Worm (Caenorhabditis elegans) whole organism, young adult: Measurements from ENCODE around the gene C45G9.9.

Source experiments
- B0019.2 ChIP-seq: fragments of 200-800 bp; sonication (Bioruptor generic); conservative IDR thresholded peaks from 2 replicates; pipeline ENCODE4 v1.3.6; 2022; ENCODE audit warnings: missing genetic modification reagents, missing genetic modification characterization, missing compliant biosample characterization
- B0035.1 ChIP-seq: sonication (generic microtip); optimal IDR thresholded peaks from 2 replicates; lab custom pipeline; 2016; ENCODE audit warnings: missing genetic modification characterization, mild to moderate bottlenecking, missing compliant biosample characterization, missing genotype, missing genetic modification reagents
- F33H1.4 ChIP-seq: fragments of 200-800 bp; sonication (Bioruptor generic); IDR thresholded peaks from 2 replicates; pipeline ENCODE4 v1.3.6; 2022; ENCODE audit warnings: missing genetic modification reagents, missing genetic modification characterization, missing compliant biosample characterization
- F37B4.10 ChIP-seq: fragments of 200-800 bp; sonication (Bioruptor generic); IDR thresholded peaks from 2 replicates; pipeline ENCODE4 v1.3.6; 2022; ENCODE audit warnings: missing genetic modification characterization, missing compliant biosample characterization
- F57C9.4 ChIP-seq: sonication (generic microtip); optimal IDR thresholded peaks from 2 replicates; lab custom pipeline; 2017; ENCODE audit warnings: mild to moderate bottlenecking, missing genetic modification characterization, missing compliant biosample characterization
- ZK185.1 ChIP-seq: sonication (generic microtip); optimal IDR thresholded peaks from 2 replicates; lab custom pipeline; 2016; ENCODE audit warnings: mild to moderate bottlenecking, missing genetic modification characterization, missing compliant biosample characterization; ENCODE audit not compliant: poor library complexity, severe bottlenecking
- aptf-2 ChIP-seq: fragments of 200-800 bp; sonication (Bioruptor generic); conservative IDR thresholded peaks from 2 replicates; pipeline ENCODE4 v1.3.6; 2022; ENCODE audit warnings: missing genetic modification reagents, missing genetic modification characterization, missing compliant biosample characterization
- atf-7 ChIP-seq: sonication (generic microtip); optimal IDR thresholded peaks from 2 replicates; lab custom pipeline; 2017; ENCODE audit warnings: mild to moderate bottlenecking, missing genetic modification characterization, missing compliant biosample characterization
- attf-6 ChIP-seq: fragments of 200-800 bp; sonication (Bioruptor generic); IDR thresholded peaks from 2 replicates; pipeline ENCODE4 v1.3.6; 2022; ENCODE audit warnings: missing genetic modification reagents, missing genetic modification characterization, missing compliant biosample characterization
- bed-1 ChIP-seq: fragments of 200-800 bp; sonication (Bioruptor generic); IDR thresholded peaks from 2 replicates; pipeline ENCODE4 v1.3.6; 2022; ENCODE audit warnings: missing genetic modification reagents, missing genetic modification characterization, missing compliant biosample characterization
- ceh-58 ChIP-seq: fragments of 200-800 bp; sonication (Bioruptor generic); IDR thresholded peaks from 2 replicates; pipeline ENCODE4 v1.3.6; 2022; ENCODE audit warnings: missing genetic modification characterization, missing compliant biosample characterization
- efl-1 ChIP-seq: fragments of 150-350 bp; optimal IDR thresholded peaks from 2 replicates; lab custom pipeline; 2014; ENCODE audit warnings: missing biosample characterization, missing genetic modification reagents, missing genetic modification characterization
- egl-44 ChIP-seq: fragments of 200-800 bp; sonication (Bioruptor generic); IDR thresholded peaks from 2 replicates; pipeline ENCODE4 v1.3.6; 2022; ENCODE audit warnings: missing genetic modification reagents, missing genetic modification characterization, missing compliant biosample characterization
- ets-4 ChIP-seq: fragments of 200-800 bp; sonication (Bioruptor generic); optimal IDR thresholded peaks from 2 replicates; lab custom pipeline; 2018; ENCODE audit warnings: mild to moderate bottlenecking, missing genetic modification characterization, missing compliant biosample characterization
- fkh-3 ChIP-seq: sonication (generic microtip); optimal IDR thresholded peaks from 2 replicates; lab custom pipeline; 2016; ENCODE audit warnings: mild to moderate bottlenecking, missing genetic modification characterization, missing compliant biosample characterization
- gei-17 ChIP-seq: fragments of 200-800 bp; sonication (Bioruptor generic); optimal IDR thresholded peaks from 2 replicates; lab custom pipeline; 2018; ENCODE audit warnings: mild to moderate bottlenecking, missing genetic modification characterization, missing compliant biosample characterization
- him-1 ChIP-seq: sonication (generic microtip); optimal IDR thresholded peaks from 2 replicates; lab custom pipeline; 2016; ENCODE audit warnings: missing genotype, missing genetic modification reagents, missing genetic modification characterization, missing compliant biosample characterization
- hlh-12 ChIP-seq: sonication (generic microtip); optimal IDR thresholded peaks from 2 replicates; lab custom pipeline; 2016; ENCODE audit warnings: missing genetic modification characterization, missing compliant biosample characterization
- hlh-26 ChIP-seq: fragments of 200-800 bp; sonication (Bioruptor generic); conservative IDR thresholded peaks from 2 replicates; pipeline ENCODE4 v1.3.6; 2022; ENCODE audit warnings: missing genetic modification reagents, missing genetic modification characterization, missing compliant biosample characterization
- hmg-1.2 ChIP-seq: fragments of 200-800 bp; sonication (Bioruptor generic); IDR thresholded peaks from 2 replicates; pipeline ENCODE4 v1.3.6; 2022; ENCODE audit warnings: missing genetic modification reagents, missing genetic modification characterization, missing compliant biosample characterization
- hmg-20 ChIP-seq: fragments of 200-800 bp; sonication (Bioruptor generic); IDR thresholded peaks from 2 replicates; pipeline ENCODE4 v1.3.6; 2022; ENCODE audit warnings: missing genetic modification reagents, missing genetic modification characterization, missing compliant biosample characterization
- lin-40 ChIP-seq: sonication (generic microtip); optimal IDR thresholded peaks from 2 replicates; lab custom pipeline; 2016; ENCODE audit warnings: missing genetic modification characterization, mild to moderate bottlenecking, missing compliant biosample characterization, missing genotype, missing genetic modification reagents
- lin-54 ChIP-seq: fragments of 200-800 bp; sonication (Bioruptor generic); optimal IDR thresholded peaks from 2 replicates; lab custom pipeline; 2018; ENCODE audit warnings: mild to moderate bottlenecking, missing genetic modification characterization, missing compliant biosample characterization
- lsl-1 ChIP-seq: fragments of 200-800 bp; sonication (Bioruptor generic); optimal IDR thresholded peaks from 2 replicates; lab custom pipeline; 2018; ENCODE audit warnings: mild to moderate bottlenecking, missing genetic modification characterization, moderate library complexity, missing compliant biosample characterization
- lsy-27 ChIP-seq: sonication (generic microtip); optimal IDR thresholded peaks from 2 replicates; lab custom pipeline; 2017; ENCODE audit warnings: missing genetic modification characterization, mild to moderate bottlenecking, missing compliant biosample characterization, antibody characterized with exemption, missing genotype, borderline replicate concordance; ENCODE audit not compliant: insufficient read depth
- madf-6 ChIP-seq: fragments of 200-800 bp; sonication (Bioruptor generic); IDR thresholded peaks from 2 replicates; pipeline ENCODE4 v1.3.6; 2022; ENCODE audit warnings: missing genetic modification reagents, missing genetic modification characterization, missing compliant biosample characterization
- mxl-1 ChIP-seq: sonication (generic microtip); optimal IDR thresholded peaks from 2 replicates; lab custom pipeline; 2016; ENCODE audit warnings: missing genetic modification characterization, missing compliant biosample characterization
- nfya-1 ChIP-seq: sonication (generic microtip); optimal IDR thresholded peaks from 2 replicates; lab custom pipeline; 2017; ENCODE audit warnings: antibody characterized with exemption, missing compliant biosample characterization, missing genetic modification characterization, borderline replicate concordance; ENCODE audit not compliant: insufficient read depth
- nfyb-1 ChIP-seq: fragments of 200-800 bp; sonication (Bioruptor generic); IDR thresholded peaks from 2 replicates; pipeline ENCODE4 v1.3.6; 2022; ENCODE audit warnings: missing genetic modification reagents, missing genetic modification characterization, missing compliant biosample characterization
- nhr-80 ChIP-seq: sonication (generic microtip); optimal IDR thresholded peaks from 2 replicates; lab custom pipeline; 2016; ENCODE audit warnings: missing genetic modification characterization, missing compliant biosample characterization
- rec-8 ChIP-seq, 2 experiments: sonication (generic microtip); optimal IDR thresholded peaks; 2 replicates each; lab custom pipeline; 2016; ENCODE audit warnings: mild to moderate bottlenecking in 2 of 2, missing genetic modification characterization in 2 of 2, missing genetic modification reagents in 2 of 2, missing genotype in 2 of 2, missing biosample characterization in 1 of 2, missing compliant biosample characterization in 1 of 2, moderate library complexity in 1 of 2
- sdz-38 ChIP-seq: sonication (generic microtip); optimal IDR thresholded peaks from 2 replicates; lab custom pipeline; 2016; ENCODE audit warnings: missing genotype, missing genetic modification characterization, missing compliant biosample characterization
- sea-2 ChIP-seq: fragments of 200-800 bp; sonication (Bioruptor generic); IDR thresholded peaks from 2 replicates; pipeline ENCODE4 v1.3.6; 2022; ENCODE audit warnings: missing genetic modification characterization, missing compliant biosample characterization
- snpc-1.1 ChIP-seq: sonication (generic microtip); optimal IDR thresholded peaks from 2 replicates; lab custom pipeline; 2017; ENCODE audit warnings: missing genetic modification characterization, mild to moderate bottlenecking, missing compliant biosample characterization, antibody characterized with exemption, moderate library complexity, missing genotype, missing genetic modification reagents; ENCODE audit not compliant: insufficient read depth
- snpc-4 ChIP-seq, 5 experiments: fragments of 150-350 bp in 1 of 5; sonication (generic microtip) in 4 of 5; optimal IDR thresholded peaks; 2 replicates each; lab custom pipeline; 2014 to 2018; ENCODE audit warnings: missing genetic modification characterization in 5 of 5, missing biosample characterization in 3 of 5, antibody characterized with exemption in 2 of 5, mild to moderate bottlenecking in 2 of 5, missing compliant biosample characterization in 2 of 5, missing genotype in 2 of 5, moderate library complexity in 2 of 5, missing genetic modification reagents in 1 of 5
- somi-1 ChIP-seq: fragments of 200-800 bp; sonication (Bioruptor generic); optimal IDR thresholded peaks from 2 replicates; lab custom pipeline; 2018; ENCODE audit warnings: mild to moderate bottlenecking, missing genetic modification characterization, missing compliant biosample characterization
- tlf-1 ChIP-seq: fragments of 200-800 bp; sonication (Bioruptor generic); optimal IDR thresholded peaks from 2 replicates; lab custom pipeline; 2018; ENCODE audit warnings: mild to moderate bottlenecking, missing genetic modification characterization, missing compliant biosample characterization
- unc-130 ChIP-seq: sonication (generic microtip); optimal IDR thresholded peaks from 2 replicates; lab custom pipeline; 2016; ENCODE audit warnings: missing genetic modification reagents, missing genetic modification characterization, missing compliant biosample characterization
- unc-62 ChIP-seq: fragments of 150-350 bp; optimal IDR thresholded peaks from 2 replicates; lab custom pipeline; 2014; ENCODE audit warnings: missing biosample characterization, missing genetic modification reagents, missing genetic modification characterization
- xnd-1 ChIP-seq: sonication (generic microtip); optimal IDR thresholded peaks from 2 replicates; lab custom pipeline; 2016; ENCODE audit warnings: missing genotype, missing genetic modification reagents, missing genetic modification characterization, missing compliant biosample characterization
- zfh-2 ChIP-seq: fragments of 200-800 bp; sonication (Bioruptor generic); conservative IDR thresholded peaks from 2 replicates; pipeline ENCODE4 v1.3.6; 2022; ENCODE audit warnings: missing genetic modification reagents, missing genetic modification characterization, missing compliant biosample characterization

C45G9.9 gene

ce11 chrIII:5047740-5048139 lies 7.9 kb downstream of the C45G9.9 start, which contains the start of gene C45G9.5:
Gene C45G9.5 (plus strand): TSS chrIII:5048117.
- TF ChIP-seq B0019.2 (GFP tag; lab: Robert Waterston, UW): no peak
- TF ChIP-seq somi-1: no peak
- no peak for TF ChIP-seq lsy-27 (tag; lab: Kevin White, UChicago)
- no peak for TF ChIP-seq hmg-20 (GFP tag; lab: Robert Waterston, UW)
- TF ChIP-seq tlf-1 (GFP tag; lab: Kevin White, UChicago): no peak
- no peak for TF ChIP-seq unc-130 (GFP tag; lab: Kevin White, UChicago)
- TF ChIP-seq hmg-1.2: no peak
- no peak for TF ChIP-seq B0035.1 (tag; lab: Kevin White, UChicago)
- TF ChIP-seq efl-1 (GFP tag; lab: Kevin White, UChicago): peak; percentile 8
- TF ChIP-seq lsl-1 (GFP tag; lab: Kevin White, UChicago): peak; percentile 91
- TF ChIP-seq mxl-1 (tag; lab: Kevin White, UChicago): no peak
- TF ChIP-seq zfh-2: no peak
- no peak for TF ChIP-seq rec-8 (tag; optimal IDR thresholded peaks at IDR 0.05; lab: Kevin White, UChicago)
- no peak for TF ChIP-seq fkh-3 (tag; lab: Kevin White, UChicago)
- TF ChIP-seq nfyb-1: no peak
- no peak for TF ChIP-seq unc-62
- no peak for TF ChIP-seq F37B4.10 (GFP tag; lab: Robert Waterston, UW)
- TF ChIP-seq hlh-26 (GFP tag; lab: Robert Waterston, UW): no peak
- TF ChIP-seq madf-6 (GFP tag; lab: Robert Waterston, UW): peak; percentile 90
- no peak for TF ChIP-seq atf-7 (tag; lab: Kevin White, UChicago)
- TF ChIP-seq ZK185.1 (tag; lab: Kevin White, UChicago): no peak
- no peak for TF ChIP-seq aptf-2
- TF ChIP-seq him-1 (tag; lab: Kevin White, UChicago): peak; percentile 18
- TF ChIP-seq bed-1 (GFP tag; lab: Robert Waterston, UW): no peak
- peak; percentile 82 for TF ChIP-seq lin-54 (GFP tag; lab: Kevin White, UChicago)
- TF ChIP-seq sea-2 (GFP tag; lab: Robert Waterston, UW): no peak
- no peak for TF ChIP-seq nfya-1 (tag; lab: Kevin White, UChicago)
- no peak for TF ChIP-seq hlh-12 (tag; lab: Kevin White, UChicago)
- no peak for TF ChIP-seq ceh-58
- peak; percentile 86 for TF ChIP-seq F33H1.4 (GFP tag; lab: Robert Waterston, UW)
- TF ChIP-seq attf-6 (GFP tag; lab: Robert Waterston, UW): no peak
- TF ChIP-seq xnd-1 (tag; lab: Kevin White, UChicago): peak; percentile 85

- TF ChIP-seq nhr-80 (tag; lab: Kevin White, UChicago) (peak; percentile 90), hmg-1.2 (peak; percentile 20; the same call in 1 of the 2 replicates), ets-4 (GFP tag; lab: Kevin White, UChicago) (peak; percentile 36), lin-40 (tag; lab: Kevin White, UChicago) (no peak), snpc-4 (GFP tag; optimal IDR thresholded peaks at IDR 0.05; lab: Kevin White, UChicago) (no peak), snpc-4 (tag; optimal IDR thresholded peaks at IDR 0.05; lab: Kevin White, UChicago) (peak in 1 of 4 experiments; percentile 49)
- TF ChIP-seq, all 124 proteins: peak for 4
Observed at ce11 chrIII:5047175-5047574, 8.4 kb downstream of the C45G9.9 start, which contains the start of gene txbp-3. Gene txbp-3 (minus strand): TSS chrIII:5047459.

ce11 chrIII:5044709-5045108 lies 10.9 kb downstream of the C45G9.9 start, which contains the start of gene C45G9.14:
Gene C45G9.14 (plus strand): TSS chrIII:5045009.
- no peak for TF ChIP-seq sdz-38 (tag; lab: Kevin White, UChicago)
- no peak for TF ChIP-seq F57C9.4 (tag; lab: Kevin White, UChicago)
- TF ChIP-seq snpc-1.1 (tag; lab: Kevin White, UChicago): no peak
- TF ChIP-seq egl-44 (GFP tag; lab: Robert Waterston, UW): no peak
- TF ChIP-seq gei-17 (GFP tag; lab: Kevin White, UChicago): no peak
- TF ChIP-seq fkh-3 (tag; lab: Kevin White, UChicago): no peak
- TF ChIP-seq somi-1: no peak
- TF ChIP-seq nfyb-1: no peak
